Worm (Caenorhabditis elegans) whole organism, midembryonic: Measurements from ENCODE around the gene fic-1.
"Not testable (repeated sequence)": the region's sequence is repeated elsewhere in the genome, so short reads cannot be mapped to it uniquely, and the experiment has no call there.

Experiments used
- T22C8.4 ChIP-seq: fragments of 200-800 bp; sonication (Bioruptor generic); IDR thresholded peaks from 2 replicates; pipeline ENCODE4 v1.3.6; 2022; ENCODE audit warnings: missing genetic modification characterization, missing compliant biosample characterization
- cog-1 ChIP-seq: sonication (generic microtip); optimal IDR thresholded peaks from 2 replicates; lab custom pipeline; 2016; ENCODE audit warnings: missing genetic modification characterization, missing compliant biosample characterization
- flt-1 ChIP-seq: fragments of 200-800 bp; sonication (Bioruptor generic); IDR thresholded peaks from 2 replicates; pipeline ENCODE4 v1.3.6; 2022; ENCODE audit warnings: missing genetic modification characterization, missing compliant biosample characterization
- klf-2 ChIP-seq: fragments of 200-800 bp; sonication (Bioruptor generic); conservative IDR thresholded peaks from 2 replicates; pipeline ENCODE4 v1.3.6; 2022; ENCODE audit warnings: missing genetic modification reagents, missing genetic modification characterization, missing compliant biosample characterization
- med-1 ChIP-seq: sonication (generic microtip); optimal IDR thresholded peaks from 2 replicates; lab custom pipeline; 2017; ENCODE audit warnings: missing genetic modification characterization, mild to moderate bottlenecking, missing compliant biosample characterization, antibody characterized with exemption, missing genetic modification reagents; ENCODE audit not compliant: insufficient read depth
- ref-1 ChIP-seq: fragments of 200-800 bp; sonication (Bioruptor generic); conservative IDR thresholded peaks from 2 replicates; pipeline ENCODE4 v1.3.6; 2022; ENCODE audit warnings: missing genetic modification reagents, missing genetic modification characterization, missing compliant biosample characterization
- tab-1 ChIP-seq: fragments of 200-800 bp; sonication (Bioruptor generic); IDR thresholded peaks from 2 replicates; pipeline ENCODE4 v1.3.6; 2022; ENCODE audit warnings: missing genetic modification characterization, missing compliant biosample characterization
- ztf-23 ChIP-seq: fragments of 200-800 bp; sonication (Bioruptor generic); IDR thresholded peaks from 2 replicates; pipeline ENCODE4 v1.3.6; 2022; ENCODE audit warnings: missing genetic modification reagents, missing genetic modification characterization, missing compliant biosample characterization
- ztf-29 ChIP-seq: fragments of 200-800 bp; sonication (Bioruptor generic); IDR thresholded peaks from 2 replicates; pipeline ENCODE4 v1.3.6; 2022; ENCODE audit warnings: missing genetic modification reagents, missing genetic modification characterization, missing compliant biosample characterization

Gene fic-1

DNA sequence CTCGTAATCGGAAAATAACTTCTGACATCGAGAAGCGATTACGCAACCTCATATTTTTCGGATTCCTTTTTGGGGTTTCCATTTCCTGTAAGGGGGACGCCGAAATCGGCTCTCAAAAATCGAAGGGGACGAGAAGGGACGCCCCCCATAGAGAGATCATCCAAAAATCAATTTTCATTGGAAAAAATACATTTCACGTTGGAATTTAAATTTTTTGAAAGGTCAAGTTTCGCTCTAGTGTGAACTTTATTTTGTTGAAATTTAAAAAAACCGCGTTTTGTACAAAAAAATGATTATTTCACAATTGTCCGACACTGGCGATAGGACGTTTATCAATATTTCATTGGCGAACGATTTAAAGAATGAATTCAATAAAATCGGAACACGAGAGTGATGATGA, 14.7 kb downstream of the fic-1 start, which contains the start of gene Y69E1A.3:
Gene Y69E1A.3 (plus strand): TSS at position 301 of the 400 bp plus-strand sequence.
- no peak for TF ChIP-seq ztf-23 (GFP tag; lab: Robert Waterston, UW)
- no peak for TF ChIP-seq ztf-29 (GFP tag; lab: Robert Waterston, UW)
- no peak for TF ChIP-seq cog-1
- no peak for TF ChIP-seq ref-1 (GFP tag; lab: Robert Waterston, UW)
- TF ChIP-seq klf-2 (GFP tag; lab: Robert Waterston, UW), result no peak

DNA sequence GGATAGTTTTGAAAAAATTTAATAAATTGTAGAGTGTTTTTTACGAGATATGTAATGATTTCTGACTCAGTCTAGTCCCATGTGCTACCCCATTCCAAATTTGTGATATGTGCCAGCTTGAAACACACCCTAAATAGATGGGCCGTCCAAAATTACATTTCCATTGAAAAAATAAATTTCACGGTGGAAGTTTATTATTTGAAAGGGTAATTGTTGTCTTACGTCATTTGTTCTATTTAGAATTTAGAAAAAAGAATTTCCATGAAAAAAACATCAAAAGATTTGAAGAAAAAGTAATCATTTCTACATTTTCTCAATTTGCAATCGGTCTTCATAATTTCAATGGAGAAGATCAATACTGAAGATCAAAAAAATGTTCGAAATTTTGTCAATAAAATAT, 17.7 kb downstream of the fic-1 start, which contains the start of gene Y69E1A.4:
Gene Y69E1A.4 (plus strand): TSS at position 301 of the 400 bp plus-strand sequence.
- TF ChIP-seq T22C8.4, ztf-23, flt-1 (GFP tag; lab: Robert Waterston, UW): not testable (repeated sequence)

DNA sequence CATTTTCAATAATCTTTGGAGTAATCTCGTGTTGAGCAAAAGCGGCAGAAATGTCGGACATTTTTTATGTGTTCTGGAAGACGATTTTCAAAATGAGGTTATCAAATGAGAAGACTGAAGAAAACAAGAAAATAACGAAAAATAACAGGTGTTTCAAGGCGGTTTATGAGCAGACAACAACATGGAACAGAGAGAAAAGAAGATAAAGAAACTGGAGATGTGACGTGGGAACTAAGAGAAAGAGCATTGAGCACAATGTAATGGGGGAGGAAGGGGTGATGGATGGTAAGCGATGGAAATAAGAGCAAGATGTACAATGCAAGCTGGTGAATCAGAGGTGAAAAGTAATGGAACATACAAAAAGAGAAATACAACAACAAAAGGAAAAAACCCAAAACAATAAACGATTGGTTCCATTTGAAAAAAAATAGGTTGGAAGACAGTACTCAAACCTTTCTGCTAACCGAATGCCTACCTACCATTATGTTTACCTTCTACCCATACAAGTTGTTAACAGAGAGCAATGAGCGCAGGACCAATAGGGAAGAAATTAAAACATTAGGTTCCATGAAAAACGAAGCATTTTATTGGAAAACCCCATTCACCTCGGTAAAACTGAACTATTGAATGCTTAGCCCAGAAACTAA, 20.5 kb downstream of the fic-1 start, which contains the start of gene Y69E1A.5:
Gene Y69E1A.5 (minus strand): TSS at position 73 of the 647 bp plus-strand sequence.
- TF ChIP-seq flt-1 (GFP tag; lab: Robert Waterston, UW) (no peak), T22C8.4 (GFP tag; lab: Robert Waterston, UW) (no peak), tab-1 (GFP tag; lab: Robert Waterston, UW) (no peak), ref-1 (GFP tag; lab: Robert Waterston, UW) (no peak), cog-1 (no peak), ztf-23 (GFP tag; lab: Robert Waterston, UW) (no peak), med-1 (GFP tag; lab: Kevin White, UChicago) (no peak), ztf-29 (GFP tag; lab: Robert Waterston, UW) (no peak), klf-2 (GFP tag; lab: Robert Waterston, UW) (no peak)

DNA sequence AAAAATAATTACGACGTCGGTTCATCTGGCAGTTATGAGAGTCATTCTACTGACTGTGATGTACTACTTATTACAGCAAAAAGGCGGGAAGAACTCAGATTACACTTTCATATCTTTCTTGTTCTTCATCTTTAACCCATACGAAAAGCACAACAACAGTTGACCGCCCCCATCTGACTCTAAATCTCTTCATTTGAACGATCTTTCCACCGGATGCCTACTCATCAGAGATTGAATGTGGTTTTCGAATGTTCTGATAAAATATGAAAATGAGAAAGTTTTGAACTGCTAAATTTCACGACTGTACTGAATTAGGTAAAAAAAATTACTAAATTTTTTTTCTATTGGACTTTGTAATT, 21.0 kb downstream of the fic-1 start, which contains the start of gene sri-19:
Gene sri-19 (plus strand): TSS at position 143 of the 359 bp plus-strand sequence.
- no peak for TF ChIP-seq ref-1 (GFP tag; lab: Robert Waterston, UW)
- TF ChIP-seq klf-2 (GFP tag; lab: Robert Waterston, UW), result no peak
- TF ChIP-seq tab-1 (GFP tag; lab: Robert Waterston, UW), result no peak
- no peak for TF ChIP-seq flt-1 (GFP tag; lab: Robert Waterston, UW)
- no peak for TF ChIP-seq med-1 (GFP tag; lab: Kevin White, UChicago)
- TF ChIP-seq T22C8.4 (GFP tag; lab: Robert Waterston, UW), result no peak
- no peak for TF ChIP-seq cog-1
- TF ChIP-seq ztf-23 (GFP tag; lab: Robert Waterston, UW), result no peak
- TF ChIP-seq ztf-29 (GFP tag; lab: Robert Waterston, UW), result no peak

DNA sequence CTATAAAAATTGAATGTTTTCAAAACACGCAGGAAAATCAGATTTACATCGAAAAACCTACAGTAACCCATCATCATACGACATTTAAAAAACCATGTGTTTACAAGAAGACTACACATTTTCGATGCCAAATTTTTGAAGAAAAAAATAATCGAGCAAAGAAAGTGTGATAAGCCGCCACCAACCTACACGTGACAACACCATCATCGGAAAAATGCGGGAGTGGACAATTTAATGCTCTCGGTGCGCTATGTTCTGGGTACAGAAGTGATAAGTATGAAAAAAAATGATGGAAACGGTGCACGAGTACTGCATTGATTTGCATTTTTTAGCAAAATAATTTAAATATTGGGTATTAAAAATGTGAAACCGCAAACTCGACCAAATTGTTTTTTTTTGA, 27.4 kb downstream of the fic-1 start:
- TF ChIP-seq T22C8.4 (GFP tag; lab: Robert Waterston, UW) (no peak), ztf-29 (GFP tag; lab: Robert Waterston, UW) (no peak), flt-1 (GFP tag; lab: Robert Waterston, UW) (no peak), ref-1 (GFP tag; lab: Robert Waterston, UW) (no peak), cog-1 (no peak), tab-1 (GFP tag; lab: Robert Waterston, UW) (no peak), klf-2 (GFP tag; lab: Robert Waterston, UW) (no peak), ztf-23 (GFP tag; lab: Robert Waterston, UW) (no peak), med-1 (GFP tag; lab: Kevin White, UChicago) (no peak)

DNA sequence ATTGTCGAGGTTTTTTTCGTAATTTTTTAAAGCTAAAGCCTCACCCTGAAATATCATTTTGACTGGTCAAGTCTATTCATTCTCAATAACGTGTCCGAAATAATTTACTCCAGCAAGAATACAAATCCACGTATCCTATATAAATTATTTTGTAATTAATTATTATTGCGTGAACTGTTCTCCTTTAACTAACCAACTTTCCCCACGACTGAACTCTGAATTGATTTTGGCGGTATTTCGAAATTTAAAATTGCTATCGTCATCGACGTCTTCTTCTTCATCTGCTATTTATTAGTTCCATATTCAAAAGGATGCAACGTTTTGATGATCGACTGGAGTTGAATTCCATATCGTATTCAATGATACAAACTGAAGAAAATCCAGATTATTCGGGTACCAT, 29.1 kb downstream of the fic-1 start, which contains the start of the genes aqp-3 and Y69E1A.8:
Gene aqp-3 (minus strand): TSS at position 101 of the 400 bp plus-strand sequence.
Gene Y69E1A.8 (plus strand): TSS at position 246 of the 400 bp plus-strand sequence.
- TF ChIP-seq med-1 (GFP tag; lab: Kevin White, UChicago) (no peak), ztf-23 (GFP tag; lab: Robert Waterston, UW) (no peak), tab-1 (GFP tag; lab: Robert Waterston, UW) (no peak), ztf-29 (GFP tag; lab: Robert Waterston, UW) (no peak), ref-1 (GFP tag; lab: Robert Waterston, UW) (no peak), flt-1 (GFP tag; lab: Robert Waterston, UW) (no peak), cog-1 (no peak), T22C8.4 (GFP tag; lab: Robert Waterston, UW) (no peak), klf-2 (GFP tag; lab: Robert Waterston, UW) (no peak)

DNA sequence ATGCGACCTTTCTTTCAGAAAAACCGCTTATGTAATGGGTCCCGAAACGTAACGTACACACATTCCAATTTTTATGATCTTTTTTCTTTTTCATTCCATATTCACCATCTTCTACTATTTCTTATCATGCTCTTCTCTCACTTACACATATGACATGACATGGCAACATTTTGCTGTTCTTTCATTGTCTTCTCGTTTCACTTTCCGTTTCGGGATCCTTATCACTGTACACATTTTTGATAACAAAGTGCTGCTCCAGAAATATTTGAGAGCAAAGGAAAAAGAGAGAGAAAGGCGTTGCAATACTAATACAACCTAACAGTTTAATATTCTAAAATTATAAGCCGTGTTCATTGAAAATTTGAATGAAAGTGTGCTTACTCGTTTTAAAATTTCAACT, 33.1 kb downstream of the fic-1 start:
- TF ChIP-seq flt-1 (GFP tag; lab: Robert Waterston, UW) (no peak), ref-1 (GFP tag; lab: Robert Waterston, UW) (no peak), ztf-29 (GFP tag; lab: Robert Waterston, UW) (no peak), T22C8.4 (GFP tag; lab: Robert Waterston, UW) (no peak), med-1 (GFP tag; lab: Kevin White, UChicago) (no peak), cog-1 (no peak)

DNA sequence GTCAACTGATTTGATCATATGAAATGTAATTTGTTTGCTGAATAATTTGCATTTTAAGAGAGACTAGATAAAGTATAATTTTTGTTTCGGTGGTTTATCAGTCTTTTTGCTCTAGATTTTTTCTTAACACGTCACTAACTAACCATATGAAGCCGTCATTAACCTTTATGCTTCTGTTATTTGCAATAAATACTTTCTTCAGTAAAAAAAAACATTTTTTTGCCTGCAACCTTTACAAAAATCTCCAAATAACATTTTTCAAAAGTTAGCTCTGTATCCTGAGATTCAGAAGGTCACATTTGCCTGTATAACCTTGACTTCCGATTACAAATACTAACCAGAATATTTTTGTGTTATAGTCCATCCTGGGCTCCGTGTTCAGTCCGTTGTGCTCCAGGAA, 33.5 kb downstream of the fic-1 start:
- TF ChIP-seq ztf-23 (GFP tag; lab: Robert Waterston, UW) (no peak), med-1 (GFP tag; lab: Kevin White, UChicago) (no peak), flt-1 (GFP tag; lab: Robert Waterston, UW) (no peak), T22C8.4 (GFP tag; lab: Robert Waterston, UW) (no peak), ztf-29 (GFP tag; lab: Robert Waterston, UW) (no peak), tab-1 (GFP tag; lab: Robert Waterston, UW) (no peak), klf-2 (GFP tag; lab: Robert Waterston, UW) (no peak), ref-1 (GFP tag; lab: Robert Waterston, UW) (no peak), cog-1 (no peak)

DNA sequence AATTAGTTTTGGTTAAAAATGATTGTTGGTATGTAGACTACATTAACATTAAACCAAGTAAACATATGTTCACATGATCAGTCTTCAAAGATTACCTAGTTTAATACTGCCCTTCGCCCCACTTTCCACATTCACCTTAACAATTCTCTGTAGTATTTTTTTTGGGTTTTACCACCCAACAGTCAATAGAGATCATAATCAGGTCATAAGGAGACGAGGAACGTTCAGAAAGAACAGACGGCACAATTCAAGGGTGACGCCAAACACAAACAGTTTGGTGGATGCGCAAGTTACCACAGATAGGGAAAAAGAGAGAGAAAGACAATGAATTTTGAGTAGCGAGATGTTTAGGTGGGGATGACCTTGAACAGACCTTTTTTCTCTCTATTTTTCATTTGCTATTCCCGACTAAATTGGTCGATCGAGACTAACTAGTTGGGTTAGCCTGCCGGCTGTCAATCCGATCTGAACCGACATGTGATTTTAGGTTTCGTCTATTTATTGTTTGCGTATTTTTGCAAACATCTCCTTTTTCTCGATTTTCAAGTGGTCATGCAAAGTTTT, 34.5 kb downstream of the fic-1 start:
- TF ChIP-seq flt-1 (GFP tag; lab: Robert Waterston, UW) (no peak), ref-1 (GFP tag; lab: Robert Waterston, UW) (no peak), T22C8.4 (GFP tag; lab: Robert Waterston, UW) (no peak), med-1 (GFP tag; lab: Kevin White, UChicago) (no peak), ztf-29 (GFP tag; lab: Robert Waterston, UW) (no peak), ztf-23 (GFP tag; lab: Robert Waterston, UW) (no peak), klf-2 (GFP tag; lab: Robert Waterston, UW) (no peak), tab-1 (GFP tag; lab: Robert Waterston, UW) (no peak), cog-1 (no peak)
